Worm (Caenorhabditis elegans) whole organism, young adult: ENCODE results near the gene Y32B12B.2.
A peak's percentile ranks its signal among the peaks of the same experiment; 100 is the strongest.

Source experiments
- B0035.1 ChIP-seq: sonication (generic microtip); optimal IDR thresholded peaks from 2 replicates; lab custom pipeline; 2016; ENCODE audit warnings: missing genetic modification characterization, mild to moderate bottlenecking, missing compliant biosample characterization, missing genotype, missing genetic modification reagents
- B0336.3 ChIP-seq: fragments of 200-800 bp; sonication (Bioruptor generic); IDR thresholded peaks from 2 replicates; pipeline ENCODE4 v1.3.6; 2022; ENCODE audit warnings: missing genetic modification characterization, missing compliant biosample characterization
- C06A6.2 ChIP-seq: fragments of 200-800 bp; sonication (Bioruptor generic); conservative IDR thresholded peaks from 2 replicates; pipeline ENCODE4 v1.3.6; 2022; ENCODE audit warnings: missing genetic modification characterization, missing compliant biosample characterization
- F10E7.11 ChIP-seq: sonication (generic microtip); optimal IDR thresholded peaks from 2 replicates; lab custom pipeline; 2017; ENCODE audit warnings: mild to moderate bottlenecking, missing genetic modification characterization, moderate library complexity, missing compliant biosample characterization
- F33H1.4 ChIP-seq: fragments of 200-800 bp; sonication (Bioruptor generic); IDR thresholded peaks from 2 replicates; pipeline ENCODE4 v1.3.6; 2022; ENCODE audit warnings: missing genetic modification reagents, missing genetic modification characterization, missing compliant biosample characterization
- F37B4.10 ChIP-seq: fragments of 200-800 bp; sonication (Bioruptor generic); IDR thresholded peaks from 2 replicates; pipeline ENCODE4 v1.3.6; 2022; ENCODE audit warnings: missing genetic modification characterization, missing compliant biosample characterization
- F57C9.4 ChIP-seq: sonication (generic microtip); optimal IDR thresholded peaks from 2 replicates; lab custom pipeline; 2017; ENCODE audit warnings: mild to moderate bottlenecking, missing genetic modification characterization, missing compliant biosample characterization
- K12H6.12 ChIP-seq: fragments of 200-800 bp; sonication (Bioruptor generic); optimal IDR thresholded peaks from 2 replicates; lab custom pipeline; 2018; ENCODE audit warnings: mild to moderate bottlenecking, missing genetic modification characterization, missing compliant biosample characterization
- Y53G8AR.9 ChIP-seq: fragments of 200-800 bp; sonication (Bioruptor generic); conservative IDR thresholded peaks from 2 replicates; pipeline ENCODE4 v1.3.6; 2022; ENCODE audit warnings: missing genetic modification reagents, missing genetic modification characterization, missing compliant biosample characterization
- Y56A3A.18 ChIP-seq: fragments of 200-800 bp; sonication (Bioruptor generic); IDR thresholded peaks from 2 replicates; pipeline ENCODE4 v1.3.6; 2022; ENCODE audit warnings: missing genetic modification reagents, missing genetic modification characterization, missing compliant biosample characterization
- Y67H2A.10 ChIP-seq: fragments of 200-800 bp; sonication (Bioruptor generic); conservative IDR thresholded peaks from 2 replicates; pipeline ENCODE4 v1.3.6; 2022; ENCODE audit warnings: missing genetic modification reagents, missing genetic modification characterization, missing compliant biosample characterization
- ZK185.1 ChIP-seq: sonication (generic microtip); optimal IDR thresholded peaks from 2 replicates; lab custom pipeline; 2016; ENCODE audit warnings: mild to moderate bottlenecking, missing genetic modification characterization, missing compliant biosample characterization; ENCODE audit not compliant: poor library complexity, severe bottlenecking
- aptf-2 ChIP-seq: fragments of 200-800 bp; sonication (Bioruptor generic); conservative IDR thresholded peaks from 2 replicates; pipeline ENCODE4 v1.3.6; 2022; ENCODE audit warnings: missing genetic modification reagents, missing genetic modification characterization, missing compliant biosample characterization
- athp-1 ChIP-seq: sonication (generic microtip); optimal IDR thresholded peaks from 2 replicates; lab custom pipeline; 2017; ENCODE audit warnings: mild to moderate bottlenecking, missing genetic modification characterization, missing compliant biosample characterization
- attf-5 ChIP-seq: fragments of 200-800 bp; sonication (Bioruptor generic); optimal IDR thresholded peaks from 2 replicates; lab custom pipeline; 2018; ENCODE audit warnings: mild to moderate bottlenecking, missing genetic modification characterization, missing compliant biosample characterization
- ccch-3 ChIP-seq: fragments of 200-800 bp; sonication (Bioruptor generic); optimal IDR thresholded peaks from 2 replicates; lab custom pipeline; 2018; ENCODE audit warnings: mild to moderate bottlenecking, missing genetic modification characterization, missing compliant biosample characterization
- cebp-1 ChIP-seq, 2 experiments: fragments of 200-800 bp in 1 of 2; sonication (Bioruptor generic) in 1 of 2; sonication (generic microtip) in 1 of 2; IDR thresholded peaks in 1 of 2; optimal IDR thresholded peaks in 1 of 2; 2 replicates each; pipeline versions ENCODE4 v1.3.6 to Lab custom; 2017 to 2022; ENCODE audit warnings: missing compliant biosample characterization in 2 of 2, missing genetic modification characterization in 2 of 2, mild to moderate bottlenecking in 1 of 2, missing genetic modification reagents in 1 of 2, moderate library complexity in 1 of 2
- ceh-27 ChIP-seq: fragments of 200-800 bp; sonication (Bioruptor generic); optimal IDR thresholded peaks from 2 replicates; lab custom pipeline; 2018; ENCODE audit warnings: mild to moderate bottlenecking, missing genetic modification characterization, moderate library complexity, missing compliant biosample characterization
- ceh-58 ChIP-seq: fragments of 200-800 bp; sonication (Bioruptor generic); IDR thresholded peaks from 2 replicates; pipeline ENCODE4 v1.3.6; 2022; ENCODE audit warnings: missing genetic modification characterization, missing compliant biosample characterization
- ceh-79 ChIP-seq: sonication (generic microtip); optimal IDR thresholded peaks from 2 replicates; lab custom pipeline; 2017; ENCODE audit warnings: mild to moderate bottlenecking, missing genetic modification characterization, missing compliant biosample characterization
- chd-7 ChIP-seq: sonication (generic microtip); optimal IDR thresholded peaks from 2 replicates; lab custom pipeline; 2016; ENCODE audit warnings: mild to moderate bottlenecking, missing genetic modification characterization, moderate library complexity, missing compliant biosample characterization
- die-1 ChIP-seq: sonication (generic microtip); optimal IDR thresholded peaks from 2 replicates; lab custom pipeline; 2016; ENCODE audit warnings: missing genotype, mild to moderate bottlenecking, missing genetic modification characterization, missing compliant biosample characterization
- dpl-1 ChIP-seq: fragments of 150-350 bp; optimal IDR thresholded peaks from 2 replicates; lab custom pipeline; 2014; ENCODE audit warnings: missing biosample characterization, missing genetic modification reagents, missing genetic modification characterization
- egl-18 ChIP-seq: fragments of 200-800 bp; sonication (Bioruptor generic); IDR thresholded peaks from 2 replicates; pipeline ENCODE4 v1.3.6; 2022; ENCODE audit warnings: missing genetic modification reagents, missing genetic modification characterization, missing compliant biosample characterization
- ets-4 ChIP-seq: fragments of 200-800 bp; sonication (Bioruptor generic); optimal IDR thresholded peaks from 2 replicates; lab custom pipeline; 2018; ENCODE audit warnings: mild to moderate bottlenecking, missing genetic modification characterization, missing compliant biosample characterization
- hlh-12 ChIP-seq: sonication (generic microtip); optimal IDR thresholded peaks from 2 replicates; lab custom pipeline; 2016; ENCODE audit warnings: missing genetic modification characterization, missing compliant biosample characterization
- hlh-26 ChIP-seq: fragments of 200-800 bp; sonication (Bioruptor generic); conservative IDR thresholded peaks from 2 replicates; pipeline ENCODE4 v1.3.6; 2022; ENCODE audit warnings: missing genetic modification reagents, missing genetic modification characterization, missing compliant biosample characterization
- hsf-1 ChIP-seq: fragments of 200-800 bp; sonication (Bioruptor generic); IDR thresholded peaks from 2 replicates; pipeline ENCODE4 v1.3.6; 2022; ENCODE audit warnings: missing genetic modification reagents, missing genetic modification characterization, missing compliant biosample characterization
- madf-3 ChIP-seq: fragments of 200-800 bp; sonication (Bioruptor generic); IDR thresholded peaks from 2 replicates; pipeline ENCODE4 v1.3.6; 2022; ENCODE audit warnings: missing genetic modification reagents, missing genetic modification characterization, missing compliant biosample characterization
- madf-8 ChIP-seq: fragments of 200-800 bp; sonication (Bioruptor generic); conservative IDR thresholded peaks from 2 replicates; pipeline ENCODE4 v1.3.6; 2022; ENCODE audit warnings: missing genetic modification reagents, missing genetic modification characterization, missing compliant biosample characterization
- mcd-1 ChIP-seq: fragments of 200-800 bp; sonication (Bioruptor generic); IDR thresholded peaks from 2 replicates; pipeline ENCODE4 v1.3.6; 2022; ENCODE audit warnings: missing genetic modification reagents, missing genetic modification characterization, missing compliant biosample characterization
- nfya-2 ChIP-seq: fragments of 200-800 bp; sonication (Bioruptor generic); IDR thresholded peaks from 2 replicates; pipeline ENCODE4 v1.3.6; 2022; ENCODE audit warnings: missing genetic modification reagents, missing genetic modification characterization, missing compliant biosample characterization
- nfyb-1 ChIP-seq: fragments of 200-800 bp; sonication (Bioruptor generic); IDR thresholded peaks from 2 replicates; pipeline ENCODE4 v1.3.6; 2022; ENCODE audit warnings: missing genetic modification reagents, missing genetic modification characterization, missing compliant biosample characterization
- rec-8 ChIP-seq, 2 experiments: sonication (generic microtip); optimal IDR thresholded peaks; 2 replicates each; lab custom pipeline; 2016; ENCODE audit warnings: mild to moderate bottlenecking in 2 of 2, missing genetic modification characterization in 2 of 2, missing genetic modification reagents in 2 of 2, missing genotype in 2 of 2, missing biosample characterization in 1 of 2, missing compliant biosample characterization in 1 of 2, moderate library complexity in 1 of 2
- repo-1 ChIP-seq: sonication (generic microtip); optimal IDR thresholded peaks from 2 replicates; lab custom pipeline; 2017; ENCODE audit warnings: mild to moderate bottlenecking, missing genetic modification characterization, missing compliant biosample characterization
- snpc-1.3 ChIP-seq: sonication (generic microtip); optimal IDR thresholded peaks from 2 replicates; lab custom pipeline; 2017; ENCODE audit warnings: missing genetic modification characterization, mild to moderate bottlenecking, missing compliant biosample characterization, antibody characterized with exemption, moderate library complexity, missing genotype, missing genetic modification reagents; ENCODE audit not compliant: insufficient read depth
- snpc-4 ChIP-seq, 5 experiments: fragments of 150-350 bp in 1 of 5; sonication (generic microtip) in 4 of 5; optimal IDR thresholded peaks; 2 replicates each; lab custom pipeline; 2014 to 2018; ENCODE audit warnings: missing genetic modification characterization in 5 of 5, missing biosample characterization in 3 of 5, antibody characterized with exemption in 2 of 5, mild to moderate bottlenecking in 2 of 5, missing compliant biosample characterization in 2 of 5, missing genotype in 2 of 5, moderate library complexity in 2 of 5, missing genetic modification reagents in 1 of 5
- somi-1 ChIP-seq: fragments of 200-800 bp; sonication (Bioruptor generic); optimal IDR thresholded peaks from 2 replicates; lab custom pipeline; 2018; ENCODE audit warnings: mild to moderate bottlenecking, missing genetic modification characterization, missing compliant biosample characterization
- tbx-9 ChIP-seq: sonication (generic microtip); optimal IDR thresholded peaks from 2 replicates; lab custom pipeline; 2016; ENCODE audit warnings: borderline replicate concordance, missing genetic modification characterization, inconsistent platforms, missing compliant biosample characterization
- tlf-1 ChIP-seq: fragments of 200-800 bp; sonication (Bioruptor generic); optimal IDR thresholded peaks from 2 replicates; lab custom pipeline; 2018; ENCODE audit warnings: mild to moderate bottlenecking, missing genetic modification characterization, missing compliant biosample characterization
- xnd-1 ChIP-seq: sonication (generic microtip); optimal IDR thresholded peaks from 2 replicates; lab custom pipeline; 2016; ENCODE audit warnings: missing genotype, missing genetic modification reagents, missing genetic modification characterization, missing compliant biosample characterization
- zfh-2 ChIP-seq: fragments of 200-800 bp; sonication (Bioruptor generic); conservative IDR thresholded peaks from 2 replicates; pipeline ENCODE4 v1.3.6; 2022; ENCODE audit warnings: missing genetic modification reagents, missing genetic modification characterization, missing compliant biosample characterization
- ztf-22 ChIP-seq: fragments of 200-800 bp; sonication (Bioruptor generic); optimal IDR thresholded peaks from 2 replicates; lab custom pipeline; 2018; ENCODE audit warnings: mild to moderate bottlenecking, missing genetic modification characterization, moderate library complexity, missing compliant biosample characterization
- ztf-25 ChIP-seq: fragments of 200-800 bp; sonication (Bioruptor generic); IDR thresholded peaks from 2 replicates; pipeline ENCODE4 v1.3.6; 2022; ENCODE audit warnings: missing genetic modification reagents, missing genetic modification characterization, missing compliant biosample characterization
- ztf-3 ChIP-seq: fragments of 200-800 bp; sonication (Bioruptor generic); optimal IDR thresholded peaks from 2 replicates; lab custom pipeline; 2018; ENCODE audit warnings: mild to moderate bottlenecking, missing genetic modification characterization, missing compliant biosample characterization

The Y32B12B.2 gene

ce11 chrV:16592947-16593791 lies 55.0 kb downstream of the Y32B12B.2 start:
- TF ChIP-seq Y56A3A.18 (GFP tag; lab: Robert Waterston, UW) (peak; percentile 40), snpc-4 (GFP tag; optimal IDR thresholded peaks at IDR 0.05; lab: Kevin White, UChicago) (no peak), snpc-4 (tag; optimal IDR thresholded peaks at IDR 0.05; lab: Kevin White, UChicago) (no peak), xnd-1 (tag; lab: Kevin White, UChicago) (no peak), tlf-1 (GFP tag; lab: Kevin White, UChicago) (no peak), somi-1 (GFP tag; lab: Kevin White, UChicago) (no peak), F33H1.4 (GFP tag; lab: Robert Waterston, UW) (no peak), C06A6.2 (GFP tag; lab: Robert Waterston, UW) (no peak), athp-1 (tag; lab: Kevin White, UChicago) (no peak), zfh-2 (no peak), F10E7.11 (tag; lab: Kevin White, UChicago) (no peak), ztf-25 (GFP tag; lab: Robert Waterston, UW) (no peak), hlh-12 (peak; percentile 13), cebp-1 (GFP tag; IDR thresholded peaks at IDR 0.05; lab: Robert Waterston, UW) (no peak), cebp-1 (tag; optimal IDR thresholded peaks at IDR 0.05; lab: Kevin White, UChicago) (peak; percentile 13), repo-1 (tag; lab: Kevin White, UChicago) (no peak), F57C9.4 (tag; lab: Kevin White, UChicago) (no peak), K12H6.12 (tag; lab: Kevin White, UChicago) (no peak), mcd-1 (GFP tag; lab: Robert Waterston, UW) (no peak), Y53G8AR.9 (GFP tag; lab: Robert Waterston, UW) (0 out of 2 replicates have a peak, but pooled peaks have one; percentile 58), hlh-26 (GFP tag; lab: Robert Waterston, UW) (no peak), ztf-22 (no peak), ets-4 (GFP tag; lab: Kevin White, UChicago) (no peak), snpc-1.3 (tag; lab: Kevin White, UChicago) (no peak), madf-8 (GFP tag; lab: Robert Waterston, UW) (no peak), egl-18 (GFP tag; lab: Robert Waterston, UW) (no peak), nfyb-1 (no peak), ZK185.1 (tag; lab: Kevin White, UChicago) (peak; percentile 34), ceh-27 (GFP tag; lab: Kevin White, UChicago) (no peak), B0336.3 (GFP tag; lab: Robert Waterston, UW) (0 out of 2 replicates have a peak, but pooled peaks have one; percentile 1), attf-5 (no peak), hsf-1 (peak; percentile 8; the same call in 1 of the 2 replicates), tbx-9 (no peak), dpl-1 (GFP tag; lab: Kevin White, UChicago) (no peak), ceh-79 (no peak), die-1 (tag; lab: Kevin White, UChicago) (no peak), ceh-58 (GFP tag; lab: Robert Waterston, UW) (peak; percentile 1; the same call in 1 of the 2 replicates), chd-7 (tag; lab: Kevin White, UChicago) (no peak), nfya-2 (no peak), ztf-3 (GFP tag; lab: Kevin White, UChicago) (peak; percentile 14), B0035.1 (tag; lab: Kevin White, UChicago) (no peak), Y67H2A.10 (GFP tag; lab: Robert Waterston, UW) (no peak), rec-8 (tag; optimal IDR thresholded peaks at IDR 0.05; lab: Kevin White, UChicago) (no peak), F37B4.10 (GFP tag; lab: Robert Waterston, UW) (no peak), ccch-3 (GFP tag; lab: Kevin White, UChicago) (no peak), madf-3 (GFP tag; lab: Robert Waterston, UW) (no peak), aptf-2 (no peak)
